Fruit fly (Drosophila melanogaster): Measurements from ENCODE around the gene CG17294.

The CG17294 gene

DNA sequence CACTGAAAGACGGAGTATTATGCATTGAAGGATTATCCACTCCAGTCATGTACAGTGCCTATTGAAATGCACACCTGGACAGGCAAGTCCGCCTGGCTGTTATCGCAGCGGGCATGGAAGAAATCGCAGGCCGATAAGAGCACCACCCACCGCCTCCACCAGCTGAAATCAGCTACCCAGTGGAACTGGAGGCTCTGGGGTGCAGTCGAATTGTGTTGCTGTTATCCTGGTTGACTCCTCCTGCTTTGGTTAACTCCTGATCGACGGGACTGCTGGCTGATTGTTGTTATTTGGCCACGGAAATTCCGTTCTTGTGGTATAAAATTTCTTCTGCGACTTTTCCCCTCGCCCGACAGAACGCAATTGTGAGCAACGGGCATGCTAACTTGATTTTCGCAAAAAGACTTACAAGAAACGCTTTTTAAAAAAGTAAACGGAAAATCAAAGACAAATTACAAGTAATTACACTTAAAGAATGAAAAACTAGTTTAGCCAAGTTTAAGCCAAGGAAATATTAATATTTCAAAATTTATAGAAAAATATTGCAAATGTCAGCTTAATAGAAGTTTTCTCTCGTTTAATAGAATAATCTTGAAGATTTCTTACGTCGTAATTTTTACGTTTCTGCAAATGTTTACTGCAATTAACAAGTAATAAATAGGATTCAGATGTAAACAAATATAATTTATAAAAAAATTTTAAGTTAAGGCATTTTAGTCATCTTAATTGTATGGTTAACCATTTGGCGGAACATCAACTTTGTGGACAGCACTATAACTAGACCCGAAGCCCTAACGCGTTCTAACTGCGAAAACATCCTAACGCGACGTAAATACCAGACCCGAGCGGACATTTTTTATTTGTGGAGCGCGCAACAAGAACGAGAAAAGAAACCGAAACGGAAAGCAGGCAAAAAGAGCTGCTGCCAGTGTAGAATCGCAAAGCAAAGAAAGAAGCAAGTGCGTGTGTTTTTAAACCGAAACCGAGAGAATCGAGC is 38.4 kb downstream of the CG17294 start, which contains the start of the genes CG13398 and Akap200 (continued):
- 0 out of 2 replicates have a peak, but pooled peaks have one; percentile 30 for TF ChIP-seq CG9215 (GFP tag; IDR thresholded peaks at IDR 0.05)
- no peak for TF ChIP-seq Fer3 (tag; optimal IDR thresholded peaks at IDR 0.05)
- TF ChIP-seq grau (tag; optimal IDR thresholded peaks at IDR 0.05) = peak; percentile 30
- no peak for TF ChIP-seq CG7372 (GFP tag; IDR thresholded peaks at IDR 0.05)
- no peak for TF ChIP-seq esg (GFP tag; conservative IDR thresholded peaks at IDR 0.05)
- TF ChIP-seq otp (GFP tag; IDR thresholded peaks at IDR 0.05) = no peak
- no peak for TF ChIP-seq eve (GFP tag; optimal IDR thresholded peaks at IDR 0.05)
- TF ChIP-seq Trl (optimal IDR thresholded peaks at IDR 0.05) = no peak
- TF ChIP-seq Trl (GFP tag; optimal IDR thresholded peaks at IDR 0.05) = no peak
- no peak for TF ChIP-seq dysf (GFP tag; IDR thresholded peaks at IDR 0.05)
- no peak for TF ChIP-seq CG12236 (GFP tag; optimal IDR thresholded peaks at IDR 0.05)
- no peak for TF ChIP-seq toy (GFP tag; IDR thresholded peaks at IDR 0.05)
- no peak for TF ChIP-seq inv (GFP tag; IDR thresholded peaks at IDR 0.05; ENCODE audit: partially characterized antibody)
- TF ChIP-seq croc (GFP tag; conservative IDR thresholded peaks at IDR 0.05) = no peak; the same call in 2 of the 3 replicates
- peak; percentile 37 for TF ChIP-seq CG17829 (tag; optimal IDR thresholded peaks at IDR 0.05)
- TF ChIP-seq HLH3B (GFP tag; IDR thresholded peaks at IDR 0.05) = no peak
- TF ChIP-seq grn (GFP tag; optimal IDR thresholded peaks at IDR 0.05) = peak; percentile 24
- peak; percentile 14 for TF ChIP-seq CG12104 (GFP tag; optimal IDR thresholded peaks at IDR 0.05)
- TF ChIP-seq CG15696 (tag; optimal IDR thresholded peaks at IDR 0.05) = peak; percentile 31
- peak; percentile 30 for TF ChIP-seq Hr3 (GFP tag; optimal IDR thresholded peaks at IDR 0.05)
- TF ChIP-seq CG10321 (GFP tag; IDR thresholded peaks at IDR 0.05) = no peak
- TF ChIP-seq CG13894 (tag; optimal IDR thresholded peaks at IDR 0.05) = no peak
- no peak for TF ChIP-seq Side (GFP tag; optimal IDR thresholded peaks at IDR 0.05)
- TF ChIP-seq pho (GFP tag; optimal IDR thresholded peaks at IDR 0.05) = peak; percentile 3
- TF ChIP-seq CG7556 (GFP tag; optimal IDR thresholded peaks at IDR 0.05) = no peak
- no peak for TF ChIP-seq CG3726 (GFP tag; IDR thresholded peaks at IDR 0.05)
- no peak for TF ChIP-seq kni (GFP tag; optimal IDR thresholded peaks at IDR 0.05)
- TF ChIP-seq MBD-R2 (GFP tag; IDR thresholded peaks at IDR 0.05) = peak; percentile 58
- no peak for TF ChIP-seq CG3163 (GFP tag; optimal IDR thresholded peaks at IDR 0.05)
- peak; percentile 1 for TF ChIP-seq stwl (tag; optimal IDR thresholded peaks at IDR 0.05)
- TF ChIP-seq CG11398 (GFP tag; optimal IDR thresholded peaks at IDR 0.05) = peak; percentile 20
- no peak for TF ChIP-seq btn (GFP tag; optimal IDR thresholded peaks at IDR 0.05)
- TF ChIP-seq BEAF-32 (GFP tag; optimal IDR thresholded peaks at IDR 0.05) = peak; percentile 16
- no peak for TF ChIP-seq sc (optimal IDR thresholded peaks at IDR 0.05)
- no peak for TF ChIP-seq sc (GFP tag; optimal IDR thresholded peaks at IDR 0.05)
- peak; percentile 52 for TF ChIP-seq tio (GFP tag; optimal IDR thresholded peaks at IDR 0.05)
- TF ChIP-seq Tbp (GFP tag; optimal IDR thresholded peaks at IDR 0.05) = peak; percentile 79
- no peak for TF ChIP-seq fru (optimal IDR thresholded peaks at IDR 0.05)
- TF ChIP-seq lola (GFP tag; optimal IDR thresholded peaks at IDR 0.05) = peak in 1 of 3 experiments; percentile 50
- no peak for TF ChIP-seq Hr51 (GFP tag; optimal IDR thresholded peaks at IDR 0.05)
- TF ChIP-seq CG4282 (GFP tag; optimal IDR thresholded peaks at IDR 0.05) = no peak
- TF ChIP-seq ems (GFP tag; optimal IDR thresholded peaks at IDR 0.05) = no peak
- TF ChIP-seq CrebB (tag; optimal IDR thresholded peaks at IDR 0.05) = no peak
- no peak for TF ChIP-seq CG7963 (GFP tag; IDR thresholded peaks at IDR 0.05; ENCODE audit: partially characterized antibody)
- TF ChIP-seq CG2129 (GFP tag; IDR thresholded peaks at IDR 0.05; ENCODE audit: partially characterized antibody) = no peak
- no peak for TF ChIP-seq gsb (GFP tag; IDR thresholded peaks at IDR 0.05)
- TF ChIP-seq CG10366 (GFP tag; IDR thresholded peaks at IDR 0.05) = no peak
- no peak for TF ChIP-seq HLH54F (GFP tag; optimal IDR thresholded peaks at IDR 0.05)
- TF ChIP-seq CG30403 (GFP tag; optimal IDR thresholded peaks at IDR 0.05) = peak; percentile 50
- peak; percentile 17 for TF ChIP-seq YL-1 (GFP tag; optimal IDR thresholded peaks at IDR 0.05)
